Fruit fly (Drosophila melanogaster) whole organism, embryonic: ENCODE data around the gene M6.
A peak's percentile ranks its signal among the peaks of the same experiment; 100 is the strongest.

Experiments used
- B-H1 ChIP-seq: fragments of 200-800 bp; sonication (Bioruptor generic); IDR thresholded peaks from 3 replicates; pipeline ENCODE4 v1.3.6; 2022; ENCODE audit warnings: missing biosample characterization, missing genetic modification characterization
- B-H2 ChIP-seq: fragments of 200-800 bp; sonication (Bioruptor generic); optimal IDR thresholded peaks from 2 replicates; lab custom pipeline; 2018; ENCODE audit warnings: missing biosample characterization, mild to moderate bottlenecking, missing genetic modification characterization
- CG1024 ChIP-seq: fragments of 200-800 bp; sonication (Bioruptor generic); IDR thresholded peaks from 2 replicates; pipeline ENCODE4 v1.3.6; 2022; ENCODE audit warnings: missing biosample characterization, missing genetic modification characterization
- CG11085 ChIP-seq: fragments of 200-800 bp; sonication (Bioruptor generic); IDR thresholded peaks from 2 replicates; pipeline ENCODE4 v1.3.6; 2022; ENCODE audit warnings: missing biosample characterization, missing genetic modification characterization
- CG11398 ChIP-seq: fragments of 200-800 bp; sonication (Bioruptor generic); optimal IDR thresholded peaks from 2 replicates; lab custom pipeline; 2016; ENCODE audit warnings: missing biosample characterization, missing genetic modification characterization
- CG12104 ChIP-seq: fragments of 200-800 bp; sonication (Bioruptor generic); optimal IDR thresholded peaks from 3 replicates; lab custom pipeline; 2016; ENCODE audit warnings: missing biosample characterization, missing genetic modification characterization
- CG12236 ChIP-seq: fragments of 200-800 bp; sonication (Bioruptor generic); optimal IDR thresholded peaks from 2 replicates; lab custom pipeline; 2016; ENCODE audit warnings: missing biosample characterization, missing genetic modification characterization
- CG12299 ChIP-seq: fragments of 200-800 bp; sonication (Bioruptor generic); optimal IDR thresholded peaks from 2 replicates; lab custom pipeline; 2018; ENCODE audit warnings: missing biosample characterization, mild to moderate bottlenecking, missing genetic modification characterization
- CG12659 ChIP-seq: fragments of 200-800 bp; sonication (Bioruptor generic); optimal IDR thresholded peaks from 3 replicates; lab custom pipeline; 2017; ENCODE audit warnings: mild to moderate bottlenecking, missing biosample characterization, missing genetic modification reagents, missing genetic modification characterization
- CG14860 ChIP-seq: fragments of 200-800 bp; sonication (Bioruptor generic); IDR thresholded peaks from 3 replicates; pipeline ENCODE4 v1.3.6; 2022; ENCODE audit warnings: missing biosample characterization, missing genetic modification characterization; ENCODE audit not compliant: partially characterized antibody
- CG15269 ChIP-seq: fragments of 200-800 bp; sonication (Bioruptor generic); optimal IDR thresholded peaks from 2 replicates; lab custom pipeline; 2018; ENCODE audit warnings: missing biosample characterization, mild to moderate bottlenecking, missing genetic modification characterization, moderate library complexity
- CG18599 ChIP-seq: fragments of 200-800 bp; sonication (Bioruptor generic); optimal IDR thresholded peaks from 3 replicates; lab custom pipeline; 2017; ENCODE audit warnings: missing biosample characterization, missing genetic modification characterization, mild to moderate bottlenecking, moderate library complexity, missing genetic modification reagents
- CG32772 ChIP-seq: fragments of 200-800 bp; sonication (Bioruptor generic); IDR thresholded peaks from 2 replicates; pipeline ENCODE4 v1.3.6; 2022; ENCODE audit warnings: missing biosample characterization, missing genetic modification characterization
- CG33557 ChIP-seq: fragments of 200-800 bp; sonication (Bioruptor generic); optimal IDR thresholded peaks from 2 replicates; lab custom pipeline; 2019; ENCODE audit warnings: missing biosample characterization, mild to moderate bottlenecking, missing genetic modification characterization, moderate library complexity
- CG3838 ChIP-seq: fragments of 200-800 bp; sonication (Bioruptor generic); optimal IDR thresholded peaks from 3 replicates; lab custom pipeline; 2016; ENCODE audit warnings: missing biosample characterization, missing genetic modification characterization
- CG4617 ChIP-seq: fragments of 200-800 bp; sonication (Bioruptor generic); optimal IDR thresholded peaks from 3 replicates; lab custom pipeline; 2016; ENCODE audit warnings: missing biosample characterization, missing genetic modification characterization, borderline replicate concordance
- CG4730 ChIP-seq: fragments of 200-800 bp; sonication (Bioruptor generic); IDR thresholded peaks from 2 replicates; pipeline ENCODE4 v1.3.6; 2022; ENCODE audit warnings: missing biosample characterization, missing genetic modification characterization
- CG6854 ChIP-seq: fragments of 200-800 bp; sonication (Bioruptor generic); optimal IDR thresholded peaks from 3 replicates; lab custom pipeline; 2017; ENCODE audit warnings: missing biosample characterization, mild to moderate bottlenecking, missing genetic modification characterization
- CG7556 ChIP-seq: fragments of 200-800 bp; sonication (Bioruptor generic); optimal IDR thresholded peaks from 2 replicates; lab custom pipeline; 2017; ENCODE audit warnings: missing biosample characterization, mild to moderate bottlenecking, missing genetic modification characterization
- CG7987 ChIP-seq: fragments of 200-800 bp; sonication (Bioruptor generic); optimal IDR thresholded peaks from 2 replicates; lab custom pipeline; 2018; ENCODE audit warnings: missing biosample characterization, mild to moderate bottlenecking, missing genetic modification characterization, moderate library complexity
- CG8089 ChIP-seq: fragments of 200-800 bp; sonication (Bioruptor generic); optimal IDR thresholded peaks from 3 replicates; lab custom pipeline; 2016; ENCODE audit warnings: missing biosample characterization, missing genetic modification characterization
- CG8765 ChIP-seq: fragments of 200-800 bp; sonication (Bioruptor generic); IDR thresholded peaks from 2 replicates; pipeline ENCODE4 v1.3.6; 2022; ENCODE audit warnings: missing biosample characterization, missing genetic modification characterization
- CHES-1-like ChIP-seq: fragments of 200-800 bp; sonication (Bioruptor generic); optimal IDR thresholded peaks from 2 replicates; lab custom pipeline; 2016; ENCODE audit warnings: missing biosample characterization, missing genetic modification characterization
- Camta ChIP-seq: fragments of 200-800 bp; sonication (Bioruptor generic); optimal IDR thresholded peaks from 2 replicates; lab custom pipeline; 2016; ENCODE audit warnings: missing biosample characterization, missing genetic modification characterization
- Dll ChIP-seq: fragments of 200-800 bp; sonication (Bioruptor generic); IDR thresholded peaks from 4 replicates; pipeline ENCODE4 v1.3.6; 2022; ENCODE audit warnings: missing biosample characterization, missing genetic modification characterization; ENCODE audit not compliant: partially characterized antibody
- E2f1 ChIP-seq: fragments of 200-800 bp; sonication (Bioruptor generic); IDR thresholded peaks from 2 replicates; pipeline ENCODE4 v1.3.6; 2022; ENCODE audit warnings: missing biosample characterization, missing genetic modification characterization
- HLH3B ChIP-seq: fragments of 200-800 bp; sonication (Bioruptor generic); IDR thresholded peaks from 2 replicates; pipeline ENCODE4 v1.3.6; 2022; ENCODE audit warnings: missing biosample characterization, missing genetic modification characterization
- Hr51 ChIP-seq, 2 experiments: fragments of 200-800 bp; sonication (Bioruptor generic); optimal IDR thresholded peaks; 2 replicates in 1 of 2; 3 replicates in 1 of 2; lab custom pipeline; 2016 to 2018; ENCODE audit warnings: missing biosample characterization in 2 of 2, missing genetic modification characterization in 2 of 2, mild to moderate bottlenecking in 1 of 2, moderate library complexity in 1 of 2
- Lim3 ChIP-seq: fragments of 200-800 bp; sonication (Bioruptor generic); IDR thresholded peaks from 2 replicates; pipeline ENCODE4 v1.3.6; 2022; ENCODE audit warnings: missing biosample characterization, missing genetic modification characterization
- MTF-1 ChIP-seq: fragments of 200-800 bp; sonication (Bioruptor generic); optimal IDR thresholded peaks from 2 replicates; lab custom pipeline; 2018; ENCODE audit warnings: missing biosample characterization, mild to moderate bottlenecking, missing genetic modification characterization, borderline replicate concordance
- NC2α ChIP-seq: fragments of 200-800 bp; sonication (Bioruptor generic); optimal IDR thresholded peaks from 2 replicates; lab custom pipeline; 2016; ENCODE audit warnings: missing biosample characterization, missing genetic modification characterization
- Optix ChIP-seq: fragments of 200-800 bp; sonication (Bioruptor generic); IDR thresholded peaks from 3 replicates; pipeline ENCODE4 v1.3.6; 2022; ENCODE audit warnings: missing biosample characterization, missing genetic modification characterization
- PHDP ChIP-seq: fragments of 200-800 bp; sonication (Bioruptor generic); optimal IDR thresholded peaks from 3 replicates; lab custom pipeline; 2018; ENCODE audit warnings: missing biosample characterization, mild to moderate bottlenecking, missing genetic modification characterization, moderate library complexity
- Sox100B ChIP-seq: fragments of 200-800 bp; sonication (Bioruptor generic); optimal IDR thresholded peaks from 3 replicates; lab custom pipeline; 2018; ENCODE audit warnings: missing biosample characterization, mild to moderate bottlenecking, missing genetic modification characterization
- az2 ChIP-seq: fragments of 200-800 bp; sonication (Bioruptor generic); optimal IDR thresholded peaks from 3 replicates; lab custom pipeline; 2016; ENCODE audit warnings: missing biosample characterization, missing genetic modification characterization
- da ChIP-seq: fragments of 200-800 bp; sonication (Bioruptor generic); optimal IDR thresholded peaks from 2 replicates; lab custom pipeline; 2016; ENCODE audit warnings: missing biosample characterization, missing genetic modification characterization
- dan ChIP-seq: fragments of 200-800 bp; sonication (Bioruptor generic); IDR thresholded peaks from 2 replicates; pipeline ENCODE4 v1.3.6; 2022; ENCODE audit warnings: missing biosample characterization, missing genetic modification characterization
- danr ChIP-seq: fragments of 200-800 bp; sonication (Bioruptor generic); IDR thresholded peaks from 2 replicates; pipeline ENCODE4 v1.3.6; 2022; ENCODE audit warnings: missing biosample characterization, missing genetic modification characterization
- exex ChIP-seq: fragments of 200-800 bp; sonication (Bioruptor generic); optimal IDR thresholded peaks from 4 replicates; lab custom pipeline; 2018; ENCODE audit warnings: missing biosample characterization, mild to moderate bottlenecking, missing genetic modification characterization, moderate library complexity
- fru ChIP-seq: fragments of >200 bp; optimal IDR thresholded peaks from 2 replicates; lab custom pipeline; 2017
- gcm ChIP-seq: fragments of 200-800 bp; sonication (Bioruptor generic); optimal IDR thresholded peaks from 2 replicates; lab custom pipeline; 2019; ENCODE audit warnings: missing biosample characterization, mild to moderate bottlenecking, missing genetic modification characterization, moderate library complexity
- gfzf ChIP-seq: fragments of 200-800 bp; sonication (Bioruptor generic); optimal IDR thresholded peaks from 2 replicates; lab custom pipeline; 2016; ENCODE audit warnings: missing biosample characterization, mild to moderate bottlenecking, missing genetic modification characterization, moderate library complexity
- hkb ChIP-seq, 2 experiments: fragments of 200-800 bp in 1 of 2; fragments of >200 bp in 1 of 2; sonication (Bioruptor generic) in 1 of 2; IDR thresholded peaks in 1 of 2; optimal IDR thresholded peaks in 1 of 2; 2 replicates each; pipeline versions ENCODE4 v1.3.6 to Lab custom; 2017 to 2022; ENCODE audit warnings: missing biosample characterization in 1 of 2, missing genetic modification characterization in 1 of 2
- insv ChIP-seq, 2 experiments: fragments of 200-800 bp; sonication (Bioruptor generic); optimal IDR thresholded peaks; 3 replicates each; lab custom pipeline; 2016 to 2018; ENCODE audit warnings: missing biosample characterization in 2 of 2, missing genetic modification characterization in 2 of 2
- maf-S ChIP-seq: fragments of 200-800 bp; sonication (Bioruptor generic); optimal IDR thresholded peaks from 2 replicates; lab custom pipeline; 2016; ENCODE audit warnings: missing biosample characterization, missing genetic modification characterization
- odd ChIP-seq: fragments of 200-800 bp; sonication (Bioruptor generic); optimal IDR thresholded peaks from 2 replicates; lab custom pipeline; 2017; ENCODE audit warnings: missing biosample characterization, mild to moderate bottlenecking, missing genetic modification characterization
- phol ChIP-seq: fragments of 200-800 bp; sonication (Bioruptor generic); optimal IDR thresholded peaks from 3 replicates; lab custom pipeline; 2018; ENCODE audit warnings: missing biosample characterization, mild to moderate bottlenecking, missing genetic modification characterization, moderate library complexity
- prd ChIP-seq, 3 experiments: fragments of >200 bp in 2 of 3; fragments of 200-800 bp in 1 of 3; sonication (Bioruptor generic) in 1 of 3; optimal IDR thresholded peaks in 2 of 3; IDR thresholded peaks in 1 of 3; 2 replicates in 2 of 3; 3 replicates in 1 of 3; pipeline versions ENCODE4 v1.3.6 to Lab custom; 2017 to 2022; ENCODE audit warnings: missing biosample characterization in 1 of 3, missing genetic modification characterization in 1 of 3
- tin ChIP-seq: fragments of 200-800 bp; sonication (Bioruptor generic); optimal IDR thresholded peaks from 3 replicates; lab custom pipeline; 2016; ENCODE audit warnings: missing biosample characterization, missing genetic modification characterization

The M6 gene

dm6 chr3L:21464240-21464639, 43.4 kb upstream of the M6 start (continued):
- TF ChIP-seq CG4617 (GFP tag; lab: Kevin White, UChicago), result no peak
- TF ChIP-seq Optix (GFP tag; lab: Robert Waterston, UW), result peak; percentile 62; the same call in 1 of the 3 replicates
- TF ChIP-seq gfzf (GFP tag; lab: Kevin White, UChicago), result no peak
- TF ChIP-seq CG7987 (GFP tag; lab: Kevin White, UChicago), result peak; percentile 74
- peak; percentile 66 for TF ChIP-seq Sox100B (GFP tag; lab: Kevin White, UChicago)
- peak; percentile 27 for TF ChIP-seq CG12659 (GFP tag; lab: Kevin White, UChicago)
- 0 out of 2 replicates have a peak, but pooled peaks have one; percentile 17 for TF ChIP-seq danr (GFP tag; lab: Robert Waterston, UW)
- TF ChIP-seq CG7556 (GFP tag; lab: Kevin White, UChicago), result peak; percentile 64
- TF ChIP-seq B-H2, result no peak
- TF ChIP-seq CG18599 (GFP tag; lab: Kevin White, UChicago), result peak; percentile 55
- TF ChIP-seq CG1024 (GFP tag; lab: Robert Waterston, UW), result peak; percentile 64; the same call in 1 of the 2 replicates
- peak; percentile 94 for TF ChIP-seq CG33557 (GFP tag; lab: Kevin White, UChicago)
- TF ChIP-seq CG11398 (GFP tag; lab: Kevin White, UChicago), result peak; percentile 64
- peak; percentile 75 for TF ChIP-seq gcm (GFP tag; lab: Kevin White, UChicago)
- peak; percentile 73 for TF ChIP-seq NC2α (GFP tag; lab: Kevin White, UChicago)
- TF ChIP-seq CG11085 (GFP tag; lab: Robert Waterston, UW), result no peak
- no peak for TF ChIP-seq dan (GFP tag; lab: Robert Waterston, UW)
- no peak for TF ChIP-seq CG4730 (GFP tag; lab: Robert Waterston, UW)
- TF ChIP-seq PHDP (tag; lab: Kevin White, UChicago), result peak; percentile 58
- TF ChIP-seq hkb (optimal IDR thresholded peaks at IDR 0.05; lab: Kevin White, UChicago), result no peak
- peak; percentile 54 for TF ChIP-seq hkb (GFP tag; IDR thresholded peaks at IDR 0.05; lab: Robert Waterston, UW)
- TF ChIP-seq HLH3B (GFP tag; lab: Robert Waterston, UW), result peak; percentile 30; the same call in 1 of the 2 replicates
- no peak for TF ChIP-seq tin
- TF ChIP-seq CG14860 (GFP tag; lab: Robert Waterston, UW), result no peak
- TF ChIP-seq da, result peak; percentile 50
- no peak for TF ChIP-seq CG15269 (tag; lab: Kevin White, UChicago)
- TF ChIP-seq B-H1 (GFP tag; lab: Robert Waterston, UW), result peak; percentile 15; the same call in 1 of the 3 replicates
- peak; percentile 56 for TF ChIP-seq odd
- peak; percentile 66 for TF ChIP-seq phol
- peak; percentile 23 for TF ChIP-seq az2
- no peak for TF ChIP-seq prd (optimal IDR thresholded peaks at IDR 0.05; lab: Kevin White, UChicago)
- TF ChIP-seq prd (GFP tag; IDR thresholded peaks at IDR 0.05; lab: Robert Waterston, UW), result peak; percentile 70
- TF ChIP-seq CG12236 (GFP tag; lab: Kevin White, UChicago), result peak; percentile 64
- no peak for TF ChIP-seq maf-S (GFP tag; lab: Kevin White, UChicago)
- peak; percentile 32 for TF ChIP-seq Camta (GFP tag; lab: Kevin White, UChicago)
- TF ChIP-seq CG8089, result peak; percentile 50
- TF ChIP-seq CG12299 (tag; lab: Kevin White, UChicago), result peak; percentile 9
- peak; percentile 91 for TF ChIP-seq MTF-1 (GFP tag; lab: Kevin White, UChicago)
- no peak for TF ChIP-seq exex (tag; lab: Kevin White, UChicago)
- TF ChIP-seq CG6854 (GFP tag; lab: Kevin White, UChicago), result no peak
- TF ChIP-seq E2f1 (GFP tag; lab: Robert Waterston, UW), result peak; percentile 35; the same call in 1 of the 2 replicates
- TF ChIP-seq CG8765 (GFP tag; lab: Robert Waterston, UW), result 0 out of 2 replicates have a peak, but pooled peaks have one; percentile 32
- peak; percentile 68 for TF ChIP-seq CG12104 (GFP tag; lab: Kevin White, UChicago)
- no peak for TF ChIP-seq fru (lab: Kevin White, UChicago)
- TF ChIP-seq CG32772, result 0 out of 2 replicates have a peak, but pooled peaks have one; percentile 42
- TF ChIP-seq Hr51 (GFP tag; optimal IDR thresholded peaks at IDR 0.05; lab: Kevin White, UChicago), result peak in 1 of 2 experiments; percentile 57
- no peak for TF ChIP-seq Dll (GFP tag; lab: Robert Waterston, UW)
- peak; percentile 57 for TF ChIP-seq CG3838 (GFP tag; lab: Kevin White, UChicago)
- peak; percentile 42 for TF ChIP-seq CHES-1-like (GFP tag; lab: Kevin White, UChicago)
- no peak for TF ChIP-seq insv (GFP tag; optimal IDR thresholded peaks at IDR 0.05; lab: Kevin White, UChicago)
- TF ChIP-seq Lim3 (GFP tag; lab: Robert Waterston, UW), result no peak
